Worm (Caenorhabditis elegans) whole organism, dauer: Measurements from ENCODE around the gene ugt-35.

ENCODE experiments used
- unc-62 ChIP-seq: sonication (generic microtip); optimal IDR thresholded peaks from 2 replicates; lab custom pipeline; 2017; ENCODE audit warnings: missing biosample characterization, missing genetic modification reagents, missing genetic modification characterization

Gene ugt-35

ce11 chrV:10602051-10602937 lies 51.8 kb downstream of the ugt-35 start, which contains the start of gene H27A22.1:
H27A22.1 (plus strand) TSS chrV:10602555.
- no peak for TF ChIP-seq unc-62
